Fruit fly (Drosophila melanogaster) whole organism, embryonic: Measurements from ENCODE around the gene gro.

ENCODE experiments used
- Atf3 ChIP-seq: fragments of 200-800 bp; sonication (Bioruptor generic); optimal IDR thresholded peaks from 3 replicates; lab custom pipeline; 2016; ENCODE audit warnings: missing biosample characterization, missing genetic modification characterization
- CG10267 ChIP-seq: fragments of 200-800 bp; sonication (Bioruptor generic); optimal IDR thresholded peaks from 2 replicates; lab custom pipeline; 2018; ENCODE audit warnings: missing biosample characterization, mild to moderate bottlenecking, missing genetic modification characterization, moderate library complexity
- CG10274 ChIP-seq: fragments of 200-800 bp; sonication (Bioruptor generic); optimal IDR thresholded peaks from 3 replicates; lab custom pipeline; 2017; ENCODE audit warnings: missing biosample characterization, mild to moderate bottlenecking, missing genetic modification characterization
- CG11560 ChIP-seq: fragments of 200-800 bp; sonication (Bioruptor generic); IDR thresholded peaks from 3 replicates; pipeline ENCODE4 v1.3.6; 2022; ENCODE audit warnings: missing biosample characterization, missing genetic modification characterization
- CG11696 ChIP-seq: fragments of 200-800 bp; sonication (Bioruptor generic); IDR thresholded peaks from 2 replicates; pipeline ENCODE4 v1.3.6; 2022; ENCODE audit warnings: missing biosample characterization, missing genetic modification characterization
- CG17186 ChIP-seq: fragments of 200-800 bp; sonication (Bioruptor generic); optimal IDR thresholded peaks from 3 replicates; lab custom pipeline; 2017; ENCODE audit warnings: missing biosample characterization, missing genetic modification reagents, missing genetic modification characterization
- CG17361 ChIP-seq: fragments of 200-800 bp; sonication (Bioruptor generic); IDR thresholded peaks from 3 replicates; pipeline ENCODE4 v1.3.6; 2022; ENCODE audit warnings: missing biosample characterization, missing genetic modification characterization
- CG1832 ChIP-seq: fragments of 200-800 bp; sonication (Bioruptor generic); optimal IDR thresholded peaks from 2 replicates; lab custom pipeline; 2017; ENCODE audit warnings: missing biosample characterization, mild to moderate bottlenecking, missing genetic modification characterization, inconsistent platforms
- CG30020 ChIP-seq: fragments of 200-800 bp; optimal IDR thresholded peaks from 2 replicates; lab custom pipeline; 2019; ENCODE audit warnings: missing biosample characterization, mild to moderate bottlenecking, missing genetic modification characterization, moderate library complexity
- CG4282 ChIP-seq: fragments of 200-800 bp; sonication (Bioruptor generic); optimal IDR thresholded peaks from 2 replicates; lab custom pipeline; 2016; ENCODE audit warnings: missing biosample characterization, missing genetic modification characterization
- CG43689 ChIP-seq: fragments of 200-800 bp; sonication (Bioruptor generic); IDR thresholded peaks from 2 replicates; pipeline ENCODE4 v1.3.6; 2022; ENCODE audit warnings: missing biosample characterization, missing genetic modification characterization
- CG4730 ChIP-seq: fragments of 200-800 bp; sonication (Bioruptor generic); IDR thresholded peaks from 2 replicates; pipeline ENCODE4 v1.3.6; 2022; ENCODE audit warnings: missing biosample characterization, missing genetic modification characterization
- CG6254 ChIP-seq: fragments of 200-800 bp; sonication (Bioruptor generic); optimal IDR thresholded peaks from 3 replicates; lab custom pipeline; 2017; ENCODE audit warnings: mild to moderate bottlenecking, missing biosample characterization, missing genetic modification reagents, missing genetic modification characterization
- CG6654 ChIP-seq: fragments of 200-800 bp; sonication (Bioruptor generic); optimal IDR thresholded peaks from 2 replicates; lab custom pipeline; 2017; ENCODE audit warnings: missing biosample characterization, mild to moderate bottlenecking, missing genetic modification characterization
- CG6689 ChIP-seq: fragments of 200-800 bp; sonication (Bioruptor generic); IDR thresholded peaks from 2 replicates; pipeline ENCODE4 v1.3.6; 2022; ENCODE audit warnings: missing biosample characterization, missing genetic modification characterization
- CG6854 ChIP-seq: fragments of 200-800 bp; sonication (Bioruptor generic); optimal IDR thresholded peaks from 3 replicates; lab custom pipeline; 2017; ENCODE audit warnings: missing biosample characterization, mild to moderate bottlenecking, missing genetic modification characterization
- CG7357 ChIP-seq: fragments of 200-800 bp; sonication (Bioruptor generic); IDR thresholded peaks from 3 replicates; pipeline ENCODE4 v1.3.6; 2022; ENCODE audit warnings: missing biosample characterization, missing genetic modification characterization
- CG8290 ChIP-seq, 3 experiments: fragments of 200-800 bp; sonication (Bioruptor generic); optimal IDR thresholded peaks; 2 replicates each; lab custom pipeline; 2016 to 2019; ENCODE audit warnings: missing biosample characterization in 3 of 3, missing genetic modification characterization in 3 of 3, mild to moderate bottlenecking in 2 of 3, moderate library complexity in 1 of 3
- CG9609 ChIP-seq: fragments of 200-800 bp; sonication (Bioruptor generic); optimal IDR thresholded peaks from 3 replicates; lab custom pipeline; 2016; ENCODE audit warnings: missing biosample characterization, missing genetic modification characterization
- CHES-1-like ChIP-seq: fragments of 200-800 bp; sonication (Bioruptor generic); optimal IDR thresholded peaks from 2 replicates; lab custom pipeline; 2016; ENCODE audit warnings: missing biosample characterization, missing genetic modification characterization
- Camta ChIP-seq: fragments of 200-800 bp; sonication (Bioruptor generic); optimal IDR thresholded peaks from 2 replicates; lab custom pipeline; 2016; ENCODE audit warnings: missing biosample characterization, missing genetic modification characterization
- Deaf1 ChIP-seq: fragments of 200-800 bp; optimal IDR thresholded peaks from 3 replicates; lab custom pipeline; 2019; ENCODE audit warnings: missing biosample characterization, mild to moderate bottlenecking, missing genetic modification characterization, moderate library complexity
- E2f2 ChIP-seq: fragments of 200-800 bp; sonication (Bioruptor generic); IDR thresholded peaks from 2 replicates; pipeline ENCODE4 v1.3.6; 2022; ENCODE audit warnings: missing biosample characterization, missing genetic modification characterization
- HmgZ ChIP-seq: fragments of 200-800 bp; sonication (Bioruptor generic); optimal IDR thresholded peaks from 2 replicates; lab custom pipeline; 2018; ENCODE audit warnings: missing biosample characterization, mild to moderate bottlenecking, missing genetic modification characterization
- Hmx ChIP-seq: fragments of 200-800 bp; sonication (Bioruptor generic); optimal IDR thresholded peaks from 2 replicates; lab custom pipeline; 2016; ENCODE audit warnings: missing biosample characterization, missing genetic modification characterization
- Lhr ChIP-seq: fragments of 200-800 bp; sonication (Bioruptor generic); optimal IDR thresholded peaks from 3 replicates; lab custom pipeline; 2017; ENCODE audit warnings: mild to moderate bottlenecking, missing biosample characterization, missing genetic modification reagents, missing genetic modification characterization
- Ssrp ChIP-seq: fragments of 200-800 bp; sonication (Bioruptor generic); optimal IDR thresholded peaks from 2 replicates; lab custom pipeline; 2018; ENCODE audit warnings: missing biosample characterization, mild to moderate bottlenecking, missing genetic modification characterization, moderate library complexity
- Xrp1 ChIP-seq: fragments of 200-800 bp; sonication (Bioruptor generic); IDR thresholded peaks from 2 replicates; pipeline ENCODE4 v1.3.6; 2022; ENCODE audit warnings: missing biosample characterization, missing genetic modification characterization
- btn ChIP-seq: fragments of 200-800 bp; sonication (Bioruptor generic); optimal IDR thresholded peaks from 2 replicates; lab custom pipeline; 2016; ENCODE audit warnings: missing biosample characterization, missing genetic modification characterization
- chif ChIP-seq, 2 experiments: fragments of 200-800 bp; sonication (Bioruptor generic); optimal IDR thresholded peaks; 3 replicates each; lab custom pipeline; 2016; ENCODE audit warnings: missing biosample characterization in 2 of 2, missing genetic modification characterization in 2 of 2
- crc ChIP-seq: fragments of 200-800 bp; sonication (Bioruptor generic); optimal IDR thresholded peaks from 2 replicates; lab custom pipeline; 2016; ENCODE audit warnings: missing biosample characterization, missing genetic modification characterization
- croc ChIP-seq: fragments of 200-800 bp; sonication (Bioruptor generic); conservative IDR thresholded peaks from 3 replicates; pipeline ENCODE4 v1.3.6; 2022; ENCODE audit warnings: missing biosample characterization, missing genetic modification characterization
- crol ChIP-seq: fragments of 200-800 bp; sonication (Bioruptor generic); IDR thresholded peaks from 2 replicates; pipeline ENCODE4 v1.3.6; 2022; ENCODE audit warnings: missing biosample characterization, missing genetic modification characterization
- disco-r ChIP-seq: fragments of 200-800 bp; sonication (Bioruptor generic); optimal IDR thresholded peaks from 2 replicates; lab custom pipeline; 2016; ENCODE audit warnings: missing biosample characterization, missing genetic modification characterization
- ems ChIP-seq: fragments of 200-800 bp; sonication (Bioruptor generic); optimal IDR thresholded peaks from 3 replicates; lab custom pipeline; 2016; ENCODE audit warnings: missing biosample characterization, missing genetic modification characterization
- ewg ChIP-seq: fragments of 200-800 bp; sonication (Bioruptor generic); optimal IDR thresholded peaks from 3 replicates; lab custom pipeline; 2017; ENCODE audit warnings: mild to moderate bottlenecking, missing biosample characterization, missing genetic modification reagents, missing genetic modification characterization
- exex ChIP-seq: fragments of 200-800 bp; sonication (Bioruptor generic); optimal IDR thresholded peaks from 4 replicates; lab custom pipeline; 2018; ENCODE audit warnings: missing biosample characterization, mild to moderate bottlenecking, missing genetic modification characterization, moderate library complexity
- gcm2 ChIP-seq: fragments of 200-800 bp; sonication (Bioruptor generic); optimal IDR thresholded peaks from 2 replicates; lab custom pipeline; 2016; ENCODE audit warnings: missing biosample characterization, missing genetic modification characterization
- h ChIP-seq: fragments of >200 bp; optimal IDR thresholded peaks from 2 replicates; lab custom pipeline; 2017
- ham ChIP-seq: fragments of 200-800 bp; sonication (Bioruptor generic); IDR thresholded peaks from 2 replicates; pipeline ENCODE4 v1.3.6; 2022; ENCODE audit warnings: missing biosample characterization, missing genetic modification characterization
- kni ChIP-seq: fragments of 200-800 bp; sonication (Bioruptor generic); optimal IDR thresholded peaks from 3 replicates; lab custom pipeline; 2017; ENCODE audit warnings: mild to moderate bottlenecking, missing biosample characterization, missing genetic modification reagents, missing genetic modification characterization
- lilli ChIP-seq: fragments of 200-800 bp; sonication (Bioruptor generic); optimal IDR thresholded peaks from 3 replicates; lab custom pipeline; 2016; ENCODE audit warnings: missing biosample characterization, missing genetic modification characterization
- odd ChIP-seq: fragments of 200-800 bp; sonication (Bioruptor generic); optimal IDR thresholded peaks from 2 replicates; lab custom pipeline; 2017; ENCODE audit warnings: missing biosample characterization, mild to moderate bottlenecking, missing genetic modification characterization
- pfk ChIP-seq: fragments of 200-800 bp; sonication (Bioruptor generic); optimal IDR thresholded peaks from 2 replicates; lab custom pipeline; 2018; ENCODE audit warnings: missing biosample characterization, mild to moderate bottlenecking, missing genetic modification characterization, moderate library complexity
- pros ChIP-seq: fragments of 200-800 bp; sonication (Bioruptor generic); optimal IDR thresholded peaks from 3 replicates; lab custom pipeline; 2019; ENCODE audit warnings: missing biosample characterization, mild to moderate bottlenecking, missing genetic modification characterization, moderate library complexity
- shn ChIP-seq: fragments of 200-800 bp; sonication (Bioruptor generic); optimal IDR thresholded peaks from 3 replicates; lab custom pipeline; 2016; ENCODE audit warnings: missing biosample characterization, missing genetic modification characterization
- toy ChIP-seq: fragments of 200-800 bp; sonication (Bioruptor generic); IDR thresholded peaks from 2 replicates; pipeline ENCODE4 v1.3.6; 2022; ENCODE audit warnings: missing biosample characterization, missing genetic modification characterization
- ttk ChIP-seq: fragments of 200-800 bp; sonication (Bioruptor generic); IDR thresholded peaks from 2 replicates; pipeline ENCODE4 v2.1.2; 2022; ENCODE audit warnings: missing biosample characterization, missing genetic modification characterization
- z ChIP-seq: fragments of 200-800 bp; sonication (Bioruptor generic); IDR thresholded peaks from 3 replicates; pipeline ENCODE4 v1.3.6; 2022; ENCODE audit warnings: missing biosample characterization, missing genetic modification characterization
- zfh2 ChIP-seq: fragments of 200-800 bp; sonication (Bioruptor generic); optimal IDR thresholded peaks from 2 replicates; lab custom pipeline; 2016; ENCODE audit warnings: missing biosample characterization, missing genetic modification characterization

gro gene

DNA sequence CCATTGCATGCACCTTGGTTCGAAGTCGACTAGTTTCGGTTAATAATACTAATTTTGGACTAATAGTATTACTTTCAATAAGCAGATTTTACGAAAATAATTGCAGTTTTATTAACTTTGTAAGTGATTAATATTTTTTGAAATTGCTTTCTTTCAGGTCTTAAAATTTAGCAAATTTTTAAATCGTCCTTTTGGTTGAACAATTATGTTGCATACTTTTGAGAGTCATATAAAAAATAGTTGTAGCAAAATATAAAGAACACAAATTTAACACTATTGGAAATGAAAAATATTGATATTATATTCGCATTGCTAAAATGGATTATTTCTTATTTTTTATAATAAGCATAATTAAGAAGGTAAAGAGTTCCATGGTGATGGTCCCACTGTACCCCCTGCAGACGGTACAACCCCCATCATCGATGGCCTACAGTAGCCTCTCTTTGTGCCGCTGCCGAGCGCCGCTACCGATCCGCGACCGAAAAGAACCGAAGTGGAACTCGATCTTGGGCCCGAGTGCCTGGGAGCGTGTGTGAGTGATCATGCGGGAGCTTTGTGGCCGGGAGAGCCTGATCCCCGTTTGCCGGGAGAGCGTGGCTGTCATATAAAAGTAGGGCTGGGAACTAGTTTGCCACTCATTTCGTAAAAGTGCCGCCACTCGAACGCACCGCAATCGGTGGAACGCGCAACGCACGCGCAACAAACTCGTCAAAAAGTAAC lies 20.2 kb upstream of the gro start (continued):
- peak; percentile 89 for TF ChIP-seq croc (GFP tag; lab: Robert Waterston, UW)
- peak; percentile 90 for TF ChIP-seq lilli (GFP tag; lab: Kevin White, UChicago)
- TF ChIP-seq ewg (GFP tag; lab: Kevin White, UChicago) = peak; percentile 88
- peak; percentile 66 for TF ChIP-seq exex
- peak; percentile 73 for TF ChIP-seq Atf3 (GFP tag; lab: Kevin White, UChicago)
- peak; percentile 87 for TF ChIP-seq Hmx (GFP tag; lab: Kevin White, UChicago)
- TF ChIP-seq pros = peak; percentile 74
- peak; percentile 86 for TF ChIP-seq CG10274
- peak; percentile 81 to 89 for TF ChIP-seq chif (GFP tag; optimal IDR thresholded peaks at IDR 0.05; lab: Kevin White, UChicago)
- TF ChIP-seq Deaf1 (tag; lab: Kevin White, UChicago) = peak; percentile 98
- TF ChIP-seq kni = peak; percentile 84
- peak; percentile 63; the same call in 1 of the 2 replicates for TF ChIP-seq E2f2
- peak; percentile 85 for TF ChIP-seq Xrp1 (GFP tag; lab: Robert Waterston, UW)
- TF ChIP-seq ems (GFP tag; lab: Kevin White, UChicago) = peak; percentile 39
- peak; percentile 73 for TF ChIP-seq shn (GFP tag; lab: Kevin White, UChicago)
- TF ChIP-seq Camta (GFP tag; lab: Kevin White, UChicago) = peak; percentile 94
- TF ChIP-seq CG6654 (GFP tag; lab: Kevin White, UChicago) = peak; percentile 89
- TF ChIP-seq CHES-1-like (GFP tag; lab: Kevin White, UChicago) = peak; percentile 76
- TF ChIP-seq disco-r (GFP tag; lab: Kevin White, UChicago) = peak; percentile 71
- TF ChIP-seq ham (GFP tag; lab: Robert Waterston, UW) = 0 out of 2 replicates have a peak, but pooled peaks have one; percentile 43
- peak; percentile 92 for TF ChIP-seq CG6689 (GFP tag; lab: Robert Waterston, UW)
- TF ChIP-seq CG43689 (GFP tag; lab: Robert Waterston, UW) = 0 out of 2 replicates have a peak, but pooled peaks have one; percentile 16
- peak; percentile 83 for TF ChIP-seq CG17186 (GFP tag; lab: Kevin White, UChicago)
- TF ChIP-seq Lhr = peak; percentile 81
- TF ChIP-seq CG8290 (GFP tag; optimal IDR thresholded peaks at IDR 0.05; lab: Kevin White, UChicago) = peak; percentile 95
- TF ChIP-seq CG8290 (tag; optimal IDR thresholded peaks at IDR 0.05; lab: Kevin White, UChicago) = peak; percentile 59 to 97
- no peak for TF ChIP-seq CG1832 (GFP tag; lab: Kevin White, UChicago)
- peak; percentile 15 for TF ChIP-seq gcm2 (GFP tag; lab: Kevin White, UChicago)
- 0 out of 2 replicates have a peak, but pooled peaks have one; percentile 46 for TF ChIP-seq toy
- TF ChIP-seq CG6854 (GFP tag; lab: Kevin White, UChicago) = peak; percentile 87
- TF ChIP-seq CG4282 (GFP tag; lab: Kevin White, UChicago) = peak; percentile 30
- TF ChIP-seq crol = peak; percentile 54
- TF ChIP-seq HmgZ (tag; lab: Kevin White, UChicago) = peak; percentile 71
- TF ChIP-seq CG17361 (GFP tag; lab: Robert Waterston, UW) = peak; percentile 100
- TF ChIP-seq z = no peak
- TF ChIP-seq odd = peak; percentile 97
- TF ChIP-seq zfh2 (GFP tag; lab: Kevin White, UChicago) = peak; percentile 51
- TF ChIP-seq pfk = no peak
- peak; percentile 16 for TF ChIP-seq btn (GFP tag; lab: Kevin White, UChicago)
- no peak; the same call in 1 of the 2 replicates for TF ChIP-seq CG11696 (GFP tag; lab: Robert Waterston, UW)
- TF ChIP-seq ttk (GFP tag; lab: Robert Waterston, UW) = peak; percentile 69
- peak; percentile 77; the same call in 2 of the 3 replicates for TF ChIP-seq CG11560 (tag; lab: Robert Waterston, UW)
- peak; percentile 98 for TF ChIP-seq Ssrp
- TF ChIP-seq CG7357 (GFP tag; lab: Robert Waterston, UW) = peak; percentile 81
- no peak for TF ChIP-seq h (lab: Kevin White, UChicago)
- TF ChIP-seq CG4730 (GFP tag; lab: Robert Waterston, UW) = peak; percentile 72
- peak; percentile 79 for TF ChIP-seq CG9609 (GFP tag; lab: Kevin White, UChicago)
- peak; percentile 84 for TF ChIP-seq crc
- TF ChIP-seq CG10267 (tag; lab: Kevin White, UChicago) = peak; percentile 93
- TF ChIP-seq CG6254 (GFP tag; lab: Kevin White, UChicago) = peak; percentile 91
- TF ChIP-seq CG30020 (tag; lab: Kevin White, UChicago) = peak; percentile 87
